Worm (Caenorhabditis elegans) whole organism, late embryonic: ENCODE measurements around the gene vha-7.

ENCODE experiments used
- C08G9.2 ChIP-seq: sonication (generic microtip); optimal IDR thresholded peaks from 2 replicates; lab custom pipeline; 2016; ENCODE audit warnings: mild to moderate bottlenecking, missing genetic modification characterization, moderate library complexity, missing compliant biosample characterization
- ama-1 ChIP-seq: fragments of 150-350 bp; optimal IDR thresholded peaks from 2 replicates; lab custom pipeline; 2014
- ceh-19 ChIP-seq: fragments of 200-800 bp; sonication (Bioruptor generic); optimal IDR thresholded peaks from 2 replicates; lab custom pipeline; 2018; ENCODE audit warnings: mild to moderate bottlenecking, missing genetic modification characterization, missing compliant biosample characterization
- lim-6 ChIP-seq: sonication (generic microtip); optimal IDR thresholded peaks from 2 replicates; lab custom pipeline; 2016; ENCODE audit warnings: missing genetic modification characterization, missing compliant biosample characterization
- nhr-11 ChIP-seq: fragments of 150-350 bp; optimal IDR thresholded peaks from 2 replicates; lab custom pipeline; 2014; ENCODE audit warnings: missing biosample characterization, missing genetic modification characterization
- pqm-1 ChIP-seq: sonication (generic microtip); optimal IDR thresholded peaks from 2 replicates; lab custom pipeline; 2016; ENCODE audit warnings: missing genetic modification characterization, missing compliant biosample characterization
- sox-4 ChIP-seq: sonication (generic microtip); optimal IDR thresholded peaks from 2 replicates; lab custom pipeline; 2017; ENCODE audit warnings: mild to moderate bottlenecking, missing genetic modification characterization, inconsistent platforms, missing compliant biosample characterization
- unc-42 ChIP-seq: sonication (generic microtip); optimal IDR thresholded peaks from 2 replicates; lab custom pipeline; 2016; ENCODE audit warnings: missing genotype, missing genetic modification characterization, missing compliant biosample characterization
- unc-86 ChIP-seq: sonication (generic microtip); optimal IDR thresholded peaks from 2 replicates; lab custom pipeline; 2016; ENCODE audit warnings: missing genetic modification characterization, missing compliant biosample characterization

- TF ChIP-seq sox-4, result no peak
- no peak for TF ChIP-seq nhr-11
- no peak for TF ChIP-seq ceh-19 (GFP tag; lab: Kevin White, UChicago)
- no peak for TF ChIP-seq unc-86 (tag; lab: Kevin White, UChicago)
- no peak for TF ChIP-seq C08G9.2 (tag; lab: Kevin White, UChicago)
- no peak for TF ChIP-seq lim-6 (tag; lab: Kevin White, UChicago)
- no peak for TF ChIP-seq ama-1 (lab: Kevin White, UChicago)
- no peak for TF ChIP-seq unc-42
- no peak for TF ChIP-seq pqm-1
Measured at ce11 chrIV:12616943-12617689, 23.1 kb upstream of the vha-7 start.
